Worm (Caenorhabditis elegans): ENCODE data around the gene xbx-5.

ce11 chrIII:3764584-3764983 is 39.7 kb downstream of the xbx-5 start:
- TF ChIP-seq nhr-12 (tag; optimal IDR thresholded peaks at IDR 0.05) (no peak), nhr-237 (tag; optimal IDR thresholded peaks at IDR 0.05) (no peak), lin-13 (GFP tag; optimal IDR thresholded peaks at IDR 0.05) (no peak), mab-5 (tag; optimal IDR thresholded peaks at IDR 0.05) (no peak), blmp-1 (tag; optimal IDR thresholded peaks at IDR 0.05; ENCODE audit: insufficient read depth) (no peak), zag-1 (tag; optimal IDR thresholded peaks at IDR 0.05) (no peak), ztf-11 (tag; optimal IDR thresholded peaks at IDR 0.05) (no peak), dmd-4 (tag; optimal IDR thresholded peaks at IDR 0.05) (no peak), Y55F3AM.14 (GFP tag; optimal IDR thresholded peaks at IDR 0.05) (no peak), nhr-25 (tag; optimal IDR thresholded peaks at IDR 0.05) (no peak), F13H6.1 (tag; optimal IDR thresholded peaks at IDR 0.05) (no peak), skn-1 (tag; optimal IDR thresholded peaks at IDR 0.05) (no peak), unc-62 (GFP tag; optimal IDR thresholded peaks at IDR 0.05) (no peak)
